Worm (Caenorhabditis elegans) whole organism, late embryonic: ENCODE measurements around the gene clec-173.
A peak's percentile ranks its signal among the peaks of the same experiment; 100 is the strongest.

ENCODE experiments used
- F13H6.1 ChIP-seq: sonication (generic microtip); optimal IDR thresholded peaks from 2 replicates; lab custom pipeline; 2016; ENCODE audit warnings: missing genetic modification characterization, missing compliant biosample characterization
- K02D7.2 ChIP-seq: sonication (generic microtip); optimal IDR thresholded peaks from 2 replicates; lab custom pipeline; 2017; ENCODE audit warnings: mild to moderate bottlenecking, missing genetic modification characterization, missing compliant biosample characterization
- K09A11.1 ChIP-seq: sonication (generic microtip); optimal IDR thresholded peaks from 2 replicates; lab custom pipeline; 2017; ENCODE audit warnings: antibody characterized with exemption, mild to moderate bottlenecking, missing genetic modification characterization, missing compliant biosample characterization; ENCODE audit not compliant: insufficient read depth
- ahr-1 ChIP-seq: sonication (generic microtip); optimal IDR thresholded peaks from 2 replicates; lab custom pipeline; 2016; ENCODE audit warnings: missing genetic modification characterization, missing compliant biosample characterization
- ama-1 ChIP-seq: fragments of 150-350 bp; optimal IDR thresholded peaks from 2 replicates; lab custom pipeline; 2014
- ceh-14 ChIP-seq: sonication (generic microtip); optimal IDR thresholded peaks from 2 replicates; lab custom pipeline; 2016; ENCODE audit warnings: missing genotype, missing genetic modification characterization, missing compliant biosample characterization
- ceh-2 ChIP-seq: sonication (generic microtip); optimal IDR thresholded peaks from 2 replicates; lab custom pipeline; 2016; ENCODE audit warnings: missing genotype, missing genetic modification characterization, missing compliant biosample characterization
- ceh-22 ChIP-seq: sonication (generic microtip); optimal IDR thresholded peaks from 2 replicates; lab custom pipeline; 2017; ENCODE audit warnings: missing biosample characterization, missing genetic modification characterization
- ceh-24 ChIP-seq: sonication (generic microtip); optimal IDR thresholded peaks from 2 replicates; lab custom pipeline; 2016; ENCODE audit warnings: mild to moderate bottlenecking, missing genetic modification characterization, missing compliant biosample characterization
- ceh-30 ChIP-seq: fragments of 150-350 bp; optimal IDR thresholded peaks from 2 replicates; lab custom pipeline; 2014; ENCODE audit warnings: missing biosample characterization, missing genetic modification characterization
- ceh-34 ChIP-seq: sonication (generic microtip); optimal IDR thresholded peaks from 2 replicates; lab custom pipeline; 2016; ENCODE audit warnings: mild to moderate bottlenecking, missing genetic modification characterization, missing compliant biosample characterization
- ceh-45 ChIP-seq: fragments of 200-800 bp; sonication (Bioruptor generic); IDR thresholded peaks from 2 replicates; pipeline ENCODE4 v1.3.6; 2022; ENCODE audit warnings: missing genetic modification reagents, missing genetic modification characterization, missing compliant biosample characterization
- ceh-48 ChIP-seq: sonication (generic microtip); optimal IDR thresholded peaks from 2 replicates; lab custom pipeline; 2016; ENCODE audit warnings: missing genetic modification characterization, inconsistent platforms, missing compliant biosample characterization
- ceh-6 ChIP-seq: fragments of 200-800 bp; sonication (Bioruptor generic); optimal IDR thresholded peaks from 2 replicates; lab custom pipeline; 2018; ENCODE audit warnings: mild to moderate bottlenecking, missing genetic modification characterization, missing compliant biosample characterization
- ceh-9 ChIP-seq: sonication (generic microtip); optimal IDR thresholded peaks from 2 replicates; lab custom pipeline; 2016; ENCODE audit warnings: mild to moderate bottlenecking, missing genetic modification characterization, inconsistent platforms, missing compliant biosample characterization
- elt-2 ChIP-seq: sonication (generic microtip); optimal IDR thresholded peaks from 2 replicates; lab custom pipeline; 2016; ENCODE audit warnings: missing genetic modification reagents, missing genetic modification characterization, missing compliant biosample characterization
- eyg-1 ChIP-seq: sonication (generic microtip); optimal IDR thresholded peaks from 2 replicates; lab custom pipeline; 2016; ENCODE audit warnings: missing genotype, missing genetic modification characterization, missing compliant biosample characterization
- fax-1 ChIP-seq: sonication (generic microtip); optimal IDR thresholded peaks from 2 replicates; lab custom pipeline; 2016; ENCODE audit warnings: missing genotype, missing genetic modification characterization, missing compliant biosample characterization
- fkh-6 ChIP-seq: sonication (generic microtip); optimal IDR thresholded peaks from 2 replicates; lab custom pipeline; 2016; ENCODE audit warnings: missing genetic modification characterization, missing compliant biosample characterization
- hlh-6 ChIP-seq: sonication (generic microtip); optimal IDR thresholded peaks from 2 replicates; lab custom pipeline; 2016; ENCODE audit warnings: missing genotype, missing genetic modification characterization, missing compliant biosample characterization
- hlh-8 ChIP-seq: sonication (generic microtip); optimal IDR thresholded peaks from 2 replicates; lab custom pipeline; 2016; ENCODE audit warnings: missing genotype, missing genetic modification characterization, missing compliant biosample characterization
- lin-11 ChIP-seq: fragments of 200-800 bp; sonication (Bioruptor generic); optimal IDR thresholded peaks from 2 replicates; lab custom pipeline; 2018; ENCODE audit warnings: mild to moderate bottlenecking, missing genetic modification characterization, missing compliant biosample characterization
- madf-2 ChIP-seq: sonication (generic microtip); optimal IDR thresholded peaks from 2 replicates; lab custom pipeline; 2017; ENCODE audit warnings: missing genetic modification characterization, missing compliant biosample characterization
- mec-3 ChIP-seq: sonication (generic microtip); optimal IDR thresholded peaks from 2 replicates; lab custom pipeline; 2016; ENCODE audit warnings: borderline replicate concordance, missing genetic modification characterization, missing compliant biosample characterization
- nhr-232 ChIP-seq: sonication (generic microtip); optimal IDR thresholded peaks from 2 replicates; lab custom pipeline; 2016; ENCODE audit warnings: missing genetic modification characterization, missing compliant biosample characterization
- npax-4 ChIP-seq: sonication (generic microtip); optimal IDR thresholded peaks from 2 replicates; lab custom pipeline; 2016; ENCODE audit warnings: missing genetic modification characterization, missing compliant biosample characterization
- pag-3 ChIP-seq: sonication (generic microtip); optimal IDR thresholded peaks from 2 replicates; lab custom pipeline; 2016; ENCODE audit warnings: missing compliant biosample characterization, missing genetic modification characterization, borderline replicate concordance
- pat-9 ChIP-seq: fragments of 200-800 bp; sonication (Bioruptor generic); optimal IDR thresholded peaks from 2 replicates; lab custom pipeline; 2018; ENCODE audit warnings: mild to moderate bottlenecking, missing genetic modification characterization, moderate library complexity, missing compliant biosample characterization
- pha-4 ChIP-seq: fragments of 150-350 bp; optimal IDR thresholded peaks from 2 replicates; lab custom pipeline; 2018; ENCODE audit warnings: missing biosample characterization, missing genetic modification reagents, missing genetic modification characterization
- pqm-1 ChIP-seq: sonication (generic microtip); optimal IDR thresholded peaks from 2 replicates; lab custom pipeline; 2016; ENCODE audit warnings: missing genetic modification characterization, missing compliant biosample characterization
- pros-1 ChIP-seq: fragments of 150-350 bp; optimal IDR thresholded peaks from 2 replicates; lab custom pipeline; 2014; ENCODE audit warnings: missing biosample characterization, missing genetic modification reagents, missing genetic modification characterization
- ref-2 ChIP-seq: sonication (generic microtip); optimal IDR thresholded peaks from 2 replicates; lab custom pipeline; 2016; ENCODE audit warnings: missing genetic modification characterization, missing compliant biosample characterization
- rnt-1 ChIP-seq: sonication (generic microtip); optimal IDR thresholded peaks from 2 replicates; lab custom pipeline; 2016; ENCODE audit warnings: missing genetic modification characterization, missing compliant biosample characterization
- sdc-2 ChIP-seq: sonication (generic microtip); optimal IDR thresholded peaks from 2 replicates; lab custom pipeline; 2016; ENCODE audit warnings: missing genotype, missing genetic modification characterization, missing compliant biosample characterization
- sox-2 ChIP-seq: fragments of 200-800 bp; sonication (Bioruptor generic); IDR thresholded peaks from 2 replicates; pipeline ENCODE4 v1.3.6; 2022; ENCODE audit warnings: missing genetic modification reagents, missing genetic modification characterization, missing compliant biosample characterization
- tbx-2 ChIP-seq: sonication (generic microtip); optimal IDR thresholded peaks from 2 replicates; lab custom pipeline; 2016; ENCODE audit warnings: missing genetic modification characterization, missing compliant biosample characterization
- tbx-7 ChIP-seq: sonication (generic microtip); optimal IDR thresholded peaks from 2 replicates; lab custom pipeline; 2016; ENCODE audit warnings: missing genotype, missing genetic modification characterization, missing compliant biosample characterization
- ttx-3 ChIP-seq: sonication (generic microtip); optimal IDR thresholded peaks from 2 replicates; lab custom pipeline; 2016; ENCODE audit warnings: missing genetic modification reagents, missing genetic modification characterization, missing compliant biosample characterization
- unc-3 ChIP-seq, 2 experiments: fragments of 200-800 bp in 1 of 2; sonication (Bioruptor generic) in 1 of 2; sonication (generic microtip) in 1 of 2; conservative IDR thresholded peaks in 1 of 2; optimal IDR thresholded peaks in 1 of 2; 2 replicates each; pipeline versions ENCODE4 v1.3.6 to Lab custom; 2016 to 2022; ENCODE audit warnings: missing compliant biosample characterization in 2 of 2, missing genetic modification characterization in 2 of 2, missing genetic modification reagents in 1 of 2
- unc-55 ChIP-seq: sonication (generic microtip); optimal IDR thresholded peaks from 2 replicates; lab custom pipeline; 2017; ENCODE audit warnings: missing biosample characterization, missing genetic modification reagents, missing genetic modification characterization
- unc-86 ChIP-seq: sonication (generic microtip); optimal IDR thresholded peaks from 2 replicates; lab custom pipeline; 2016; ENCODE audit warnings: missing genetic modification characterization, missing compliant biosample characterization
- zip-5 ChIP-seq: sonication (generic microtip); optimal IDR thresholded peaks from 2 replicates; lab custom pipeline; 2016; ENCODE audit warnings: missing genetic modification characterization, missing compliant biosample characterization
- ztf-16 ChIP-seq: sonication (generic microtip); optimal IDR thresholded peaks from 2 replicates; lab custom pipeline; 2017; ENCODE audit warnings: missing genetic modification characterization, missing compliant biosample characterization

clec-173 gene

ce11 chrIV:3294553-3295185, 27.2 kb upstream of the clec-173 start, which contains the start of gene W08E12.7 (continued):
- TF ChIP-seq ref-2 (tag; lab: Kevin White, UChicago) (peak; percentile 91), pat-9 (peak; percentile 35), npax-4 (tag; lab: Kevin White, UChicago) (peak; percentile 4), F13H6.1 (tag; lab: Kevin White, UChicago) (peak; percentile 57), pqm-1 (tag; lab: Kevin White, UChicago) (peak; percentile 25), ceh-48 (tag; lab: Kevin White, UChicago) (peak; percentile 22), ceh-45 (GFP tag; lab: Robert Waterston, UW) (0 out of 2 replicates have a peak, but pooled peaks have one; percentile 10), zip-5 (peak; percentile 47), madf-2 (tag; lab: Kevin White, UChicago) (peak; percentile 60), pag-3 (tag; lab: Kevin White, UChicago) (no peak), nhr-232 (tag; lab: Kevin White, UChicago) (no peak), hlh-6 (no peak), ceh-14 (tag; lab: Kevin White, UChicago) (peak; percentile 78), ceh-6 (GFP tag; lab: Kevin White, UChicago) (peak; percentile 22), ceh-2 (tag; lab: Kevin White, UChicago) (peak; percentile 72), ceh-24 (tag; lab: Kevin White, UChicago) (peak; percentile 21), fax-1 (tag; lab: Kevin White, UChicago) (peak; percentile 78), ztf-16 (tag; lab: Kevin White, UChicago) (peak; percentile 41), eyg-1 (tag; lab: Kevin White, UChicago) (peak; percentile 42), sdc-2 (tag; lab: Kevin White, UChicago) (peak; percentile 0), hlh-8 (peak; percentile 84), K02D7.2 (tag; lab: Kevin White, UChicago) (peak; percentile 3), lin-11 (tag; lab: Kevin White, UChicago) (peak; percentile 17), ceh-30 (tag; lab: Kevin White, UChicago) (peak; percentile 23), fkh-6 (tag; lab: Kevin White, UChicago) (no peak), ttx-3 (tag; lab: Kevin White, UChicago) (peak; percentile 68), elt-2 (peak; percentile 79), ceh-34 (peak; percentile 91), sox-2 (peak; percentile 49), mec-3 (tag; lab: Kevin White, UChicago) (no peak), unc-3 (GFP tag; conservative IDR thresholded peaks at IDR 0.05; lab: Robert Waterston, UW) (peak; percentile 49), unc-3 (tag; optimal IDR thresholded peaks at IDR 0.05; lab: Kevin White, UChicago) (peak; percentile 60), ceh-9 (tag; lab: Kevin White, UChicago) (no peak), K09A11.1 (peak; percentile 41), tbx-2 (tag; lab: Kevin White, UChicago) (peak; percentile 91)

DNA sequence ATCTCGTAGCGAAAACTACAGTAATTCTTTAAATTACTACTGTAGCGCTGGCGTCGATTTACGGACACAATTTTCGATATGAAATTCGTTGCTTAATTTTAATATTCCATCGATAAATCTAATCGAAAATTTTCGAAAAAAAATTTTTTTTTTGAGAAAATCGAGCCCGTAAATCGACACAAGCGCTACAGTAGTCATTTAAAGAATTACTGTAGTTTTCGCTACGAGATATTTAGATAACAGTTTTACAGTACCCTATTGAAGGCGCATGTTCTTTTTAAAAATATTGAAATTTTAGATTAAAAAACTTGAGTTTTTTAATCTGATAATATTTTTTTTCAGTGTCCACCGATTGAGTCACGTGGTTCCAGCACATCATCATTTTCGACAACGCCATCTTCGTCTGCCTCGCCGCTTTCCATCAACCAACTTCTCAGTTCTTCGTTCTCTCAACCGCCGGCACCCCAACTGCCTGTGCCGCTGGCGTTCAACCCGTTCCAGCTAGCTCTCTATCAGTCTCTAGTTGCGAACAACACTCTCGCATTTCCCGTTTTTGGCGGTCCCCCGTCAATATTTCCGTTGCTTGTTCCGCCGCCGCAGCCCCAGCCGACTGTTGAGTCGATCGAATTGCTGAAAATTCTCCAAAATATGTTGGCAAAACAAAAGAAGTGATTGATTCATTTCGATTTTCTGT, 26.5 kb upstream of the clec-173 start:
- TF ChIP-seq rnt-1 (tag; lab: Kevin White, UChicago) (no peak), unc-86 (tag; lab: Kevin White, UChicago) (no peak), unc-55 (GFP tag; lab: Kevin White, UChicago) (no peak), pros-1 (tag; lab: Kevin White, UChicago) (no peak), ahr-1 (tag; lab: Kevin White, UChicago) (no peak), ama-1 (lab: Kevin White, UChicago) (no peak), zip-5 (no peak), tbx-7 (tag; lab: Kevin White, UChicago) (no peak), pha-4 (tag; lab: Kevin White, UChicago) (no peak), ceh-22 (tag; lab: Kevin White, UChicago) (no peak), fkh-6 (tag; lab: Kevin White, UChicago) (no peak)
- TF ChIP-seq, all 69 proteins: peak for 0
